Worm (Caenorhabditis elegans) whole organism, L4 larva: ENCODE data around the gene clhm-1.
A peak's percentile ranks its signal among the peaks of the same experiment; 100 is the strongest.

Experiments
- F49E8.2 ChIP-seq: sonication (generic microtip); optimal IDR thresholded peaks from 2 replicates; lab custom pipeline; 2016; ENCODE audit warnings: missing compliant biosample characterization, mild to moderate bottlenecking, missing genetic modification characterization, borderline replicate concordance
- T26A8.4 ChIP-seq: fragments of 200-800 bp; sonication (Bioruptor generic); IDR thresholded peaks from 2 replicates; pipeline ENCODE4 v1.3.6; 2022; ENCODE audit warnings: missing genetic modification characterization, missing compliant biosample characterization
- Y105C5A.15 ChIP-seq: fragments of 200-800 bp; sonication (Bioruptor generic); IDR thresholded peaks from 2 replicates; pipeline ENCODE4 v1.3.6; 2022; ENCODE audit warnings: missing genetic modification characterization, missing compliant biosample characterization
- Y75B8A.6 ChIP-seq: fragments of 200-800 bp; sonication (Bioruptor generic); IDR thresholded peaks from 2 replicates; pipeline ENCODE4 v1.3.6; 2022; ENCODE audit warnings: missing genetic modification reagents, missing genetic modification characterization, missing compliant biosample characterization
- aha-1 ChIP-seq: fragments of 150-350 bp; peaks from one replicate; lab custom pipeline; 2014; ENCODE audit warnings: missing biosample characterization, missing genetic modification characterization
- ama-1 ChIP-seq: fragments of 150-350 bp; optimal IDR thresholded peaks from 2 replicates; lab custom pipeline; 2014; ENCODE audit warnings: inconsistent platforms, mixed read lengths
- arid-1 ChIP-seq: fragments of 200-800 bp; sonication (Bioruptor generic); conservative IDR thresholded peaks from 2 replicates; pipeline ENCODE4 v1.3.6; 2022; ENCODE audit warnings: missing genetic modification reagents, missing genetic modification characterization, missing compliant biosample characterization
- attf-4 ChIP-seq: sonication (generic microtip); optimal IDR thresholded peaks from 3 replicates; lab custom pipeline; 2017; ENCODE audit warnings: missing biosample characterization, missing genetic modification characterization
- ceh-20 ChIP-seq: fragments of 200-800 bp; sonication (Bioruptor generic); IDR thresholded peaks from 2 replicates; pipeline ENCODE4 v1.3.6; 2022; ENCODE audit warnings: missing genetic modification reagents, missing genetic modification characterization, missing compliant biosample characterization
- daf-16 ChIP-seq, 3 experiments: sonication (generic microtip); optimal IDR thresholded peaks; 2 replicates each; lab custom pipeline; 2016 to 2017; ENCODE audit warnings: missing genetic modification characterization in 3 of 3, missing genetic modification reagents in 3 of 3, mild to moderate bottlenecking in 2 of 3, missing compliant biosample characterization in 2 of 3, missing biosample characterization in 1 of 3, moderate library complexity in 1 of 3
- daf-8 ChIP-seq: fragments of 200-800 bp; sonication (Bioruptor generic); IDR thresholded peaks from 2 replicates; pipeline ENCODE4 v1.3.6; 2022; ENCODE audit warnings: missing genetic modification characterization, missing compliant biosample characterization
- dmd-6 ChIP-seq: fragments of 200-800 bp; sonication (Bioruptor generic); IDR thresholded peaks from 2 replicates; pipeline ENCODE4 v1.3.6; 2022; ENCODE audit warnings: missing genetic modification reagents, missing genetic modification characterization, missing compliant biosample characterization
- dmd-8 ChIP-seq: fragments of 200-800 bp; sonication (Bioruptor generic); IDR thresholded peaks from 2 replicates; pipeline ENCODE4 v1.3.6; 2022; ENCODE audit warnings: missing genetic modification characterization, missing compliant biosample characterization
- dmd-9 ChIP-seq: fragments of 200-800 bp; sonication (Bioruptor generic); IDR thresholded peaks from 2 replicates; pipeline ENCODE4 v1.3.6; 2022; ENCODE audit warnings: missing genetic modification reagents, missing genetic modification characterization, missing compliant biosample characterization
- dpl-1 ChIP-seq: fragments of 150-350 bp; optimal IDR thresholded peaks from 2 replicates; lab custom pipeline; 2014; ENCODE audit warnings: missing biosample characterization, missing genetic modification reagents, missing genetic modification characterization
- duxl-1 ChIP-seq: sonication (generic microtip); optimal IDR thresholded peaks from 2 replicates; lab custom pipeline; 2016; ENCODE audit warnings: mild to moderate bottlenecking, missing genetic modification characterization, moderate library complexity, missing compliant biosample characterization; ENCODE audit not compliant: poor library complexity
- dve-1 ChIP-seq: sonication (generic microtip); optimal IDR thresholded peaks from 2 replicates; lab custom pipeline; 2017; ENCODE audit warnings: antibody characterized with exemption, mild to moderate bottlenecking, missing genetic modification characterization, missing compliant biosample characterization; ENCODE audit not compliant: insufficient read depth
- egl-43 ChIP-seq: fragments of 200-800 bp; sonication (Bioruptor generic); IDR thresholded peaks from 2 replicates; pipeline ENCODE4 v1.3.6; 2022; ENCODE audit warnings: missing genetic modification reagents, missing genetic modification characterization, missing compliant biosample characterization
- gei-8 ChIP-seq: fragments of 200-800 bp; sonication (Bioruptor generic); optimal IDR thresholded peaks from 2 replicates; lab custom pipeline; 2018; ENCODE audit warnings: mild to moderate bottlenecking, missing genetic modification characterization, missing compliant biosample characterization
- hif-1 ChIP-seq, 2 experiments: sonication (generic microtip); optimal IDR thresholded peaks; 2 replicates each; lab custom pipeline; 2016 to 2017; ENCODE audit warnings: missing compliant biosample characterization in 2 of 2, missing genetic modification characterization in 2 of 2, missing genetic modification reagents in 2 of 2, missing genotype in 2 of 2, mild to moderate bottlenecking in 1 of 2
- hlh-11 ChIP-seq: fragments of 200-800 bp; sonication (Bioruptor generic); optimal IDR thresholded peaks from 2 replicates; lab custom pipeline; 2018; ENCODE audit warnings: mild to moderate bottlenecking, missing genetic modification characterization, missing compliant biosample characterization
- hlh-30 ChIP-seq: sonication (generic microtip); optimal IDR thresholded peaks from 2 replicates; lab custom pipeline; 2017; ENCODE audit warnings: antibody characterized with exemption, mild to moderate bottlenecking, missing genetic modification characterization, missing compliant biosample characterization; ENCODE audit not compliant: insufficient read depth
- hmg-1.1 ChIP-seq: fragments of 200-800 bp; sonication (Bioruptor generic); IDR thresholded peaks from 2 replicates; pipeline ENCODE4 v1.3.6; 2022; ENCODE audit warnings: missing genetic modification reagents, missing genetic modification characterization, missing compliant biosample characterization
- lim-7 ChIP-seq: fragments of 200-800 bp; sonication (Bioruptor generic); IDR thresholded peaks from 2 replicates; pipeline ENCODE4 v1.3.6; 2022; ENCODE audit warnings: missing genetic modification characterization, missing compliant biosample characterization
- lin-13 ChIP-seq: fragments of 150-350 bp; optimal IDR thresholded peaks from 2 replicates; lab custom pipeline; 2014; ENCODE audit warnings: missing biosample characterization, missing genetic modification reagents, missing genetic modification characterization
- lin-15B ChIP-seq: fragments of 150-350 bp; sonication (generic microtip); optimal IDR thresholded peaks from 3 replicates; lab custom pipeline; 2014; ENCODE audit warnings: missing biosample characterization, missing genetic modification characterization
- lin-38 ChIP-seq: fragments of 200-800 bp; sonication (Bioruptor generic); IDR thresholded peaks from 2 replicates; pipeline ENCODE4 v1.3.6; 2022; ENCODE audit warnings: missing genetic modification reagents, missing genetic modification characterization, missing compliant biosample characterization
- lir-3 ChIP-seq: sonication (generic microtip); optimal IDR thresholded peaks from 2 replicates; lab custom pipeline; 2016; ENCODE audit warnings: mild to moderate bottlenecking, missing genetic modification characterization, missing compliant biosample characterization
- lsy-2 ChIP-seq, 2 experiments: fragments of 150-350 bp in 1 of 2; sonication (generic microtip) in 1 of 2; optimal IDR thresholded peaks; 2 replicates each; lab custom pipeline; 2014 to 2017; ENCODE audit warnings: missing biosample characterization in 2 of 2, missing genetic modification characterization in 2 of 2
- madf-9 ChIP-seq: fragments of 200-800 bp; sonication (Bioruptor generic); conservative IDR thresholded peaks from 2 replicates; pipeline ENCODE4 v1.3.6; 2022; ENCODE audit warnings: missing genetic modification reagents, missing genetic modification characterization, missing compliant biosample characterization
- mdl-1 ChIP-seq, 2 experiments: fragments of 150-350 bp in 1 of 2; sonication (generic microtip) in 1 of 2; optimal IDR thresholded peaks; 2 replicates each; lab custom pipeline; 2014 to 2017; ENCODE audit warnings: missing biosample characterization in 2 of 2, missing genetic modification characterization in 2 of 2
- mep-1 ChIP-seq: fragments of 150-350 bp; sonication (generic microtip); optimal IDR thresholded peaks from 3 replicates; lab custom pipeline; 2014; ENCODE audit warnings: missing biosample characterization, missing genetic modification characterization
- mxl-3 ChIP-seq: fragments of 200-800 bp; sonication (Bioruptor generic); optimal IDR thresholded peaks from 2 replicates; lab custom pipeline; 2018; ENCODE audit warnings: mild to moderate bottlenecking, missing genetic modification characterization, missing compliant biosample characterization
- nhr-10 ChIP-seq: fragments of 150-350 bp; optimal IDR thresholded peaks from 2 replicates; lab custom pipeline; 2014; ENCODE audit warnings: missing biosample characterization, missing genetic modification characterization
- nhr-102 ChIP-seq: sonication (generic microtip); optimal IDR thresholded peaks from 2 replicates; lab custom pipeline; 2016; ENCODE audit warnings: mild to moderate bottlenecking, missing genetic modification characterization, moderate library complexity, missing compliant biosample characterization
- nhr-11 ChIP-seq: fragments of 150-350 bp; optimal IDR thresholded peaks from 2 replicates; lab custom pipeline; 2014; ENCODE audit warnings: missing biosample characterization, missing genetic modification characterization
- nhr-111 ChIP-seq: fragments of 200-800 bp; sonication (Bioruptor generic); optimal IDR thresholded peaks from 2 replicates; lab custom pipeline; 2018; ENCODE audit warnings: mild to moderate bottlenecking, missing genetic modification characterization, missing compliant biosample characterization
- nhr-28 ChIP-seq: fragments of 150-350 bp; optimal IDR thresholded peaks from 2 replicates; lab custom pipeline; 2014; ENCODE audit warnings: missing biosample characterization, missing genetic modification characterization
- nhr-42 ChIP-seq: fragments of 200-800 bp; sonication (Bioruptor generic); IDR thresholded peaks from 2 replicates; pipeline ENCODE4 v1.3.6; 2022; ENCODE audit warnings: missing genetic modification characterization, missing compliant biosample characterization
- nhr-48 ChIP-seq: sonication (generic microtip); optimal IDR thresholded peaks from 2 replicates; lab custom pipeline; 2016; ENCODE audit warnings: mild to moderate bottlenecking, missing genetic modification characterization, missing compliant biosample characterization
- nhr-6 ChIP-seq: fragments of 150-350 bp; optimal IDR thresholded peaks from 2 replicates; lab custom pipeline; 2014; ENCODE audit warnings: missing biosample characterization, missing genetic modification characterization
- nhr-77 ChIP-seq: fragments of 150-350 bp; optimal IDR thresholded peaks from 2 replicates; lab custom pipeline; 2014; ENCODE audit warnings: missing biosample characterization, missing genetic modification characterization
- pqm-1 ChIP-seq: sonication (generic microtip); optimal IDR thresholded peaks from 2 replicates; lab custom pipeline; 2017; ENCODE audit warnings: missing biosample characterization, missing genetic modification characterization
- rbr-2 ChIP-seq: sonication (generic microtip); optimal IDR thresholded peaks from 2 replicates; lab custom pipeline; 2016; ENCODE audit warnings: missing genotype, missing genetic modification characterization, missing compliant biosample characterization
- set-16 ChIP-seq: fragments of 200-800 bp; sonication (Bioruptor generic); IDR thresholded peaks from 2 replicates; pipeline ENCODE4 v1.3.6; 2022; ENCODE audit warnings: missing genetic modification reagents, missing genetic modification characterization, missing compliant biosample characterization
- snpc-1.2 ChIP-seq: fragments of 200-800 bp; sonication (Bioruptor generic); IDR thresholded peaks from 2 replicates; pipeline ENCODE4 v1.3.6; 2022; ENCODE audit warnings: missing genetic modification reagents, missing genetic modification characterization, missing compliant biosample characterization
- snpc-4 ChIP-seq: fragments of 150-350 bp; optimal IDR thresholded peaks from 2 replicates; lab custom pipeline; 2014; ENCODE audit warnings: missing biosample characterization, missing genetic modification characterization
- spr-1 ChIP-seq: sonication (generic microtip); optimal IDR thresholded peaks from 2 replicates; lab custom pipeline; 2016; ENCODE audit warnings: mild to moderate bottlenecking, missing genetic modification characterization, missing compliant biosample characterization
- spr-3 ChIP-seq: fragments of 200-800 bp; sonication (Bioruptor generic); optimal IDR thresholded peaks from 2 replicates; lab custom pipeline; 2018; ENCODE audit warnings: mild to moderate bottlenecking, missing genetic modification characterization, missing compliant biosample characterization
- tra-1 ChIP-seq: fragments of 200-800 bp; sonication (Bioruptor generic); IDR thresholded peaks from 2 replicates; pipeline ENCODE4 v1.3.6; 2022; ENCODE audit warnings: missing genetic modification reagents, missing genetic modification characterization, missing compliant biosample characterization

clhm-1 gene

ce11 chrII:6891176-6891575 is 20.4 kb upstream of the clhm-1 start:
- TF ChIP-seq lim-7 (GFP tag; lab: Robert Waterston, UW) = peak; percentile 58; the same call in 1 of the 2 replicates
- peak; percentile 84 for TF ChIP-seq nhr-11 (tag; lab: Kevin White, UChicago)
- peak; percentile 43 for TF ChIP-seq duxl-1 (tag; lab: Kevin White, UChicago)
- TF ChIP-seq spr-1 = no peak
- peak; percentile 46 for TF ChIP-seq gei-8 (GFP tag; lab: Kevin White, UChicago)
- TF ChIP-seq mep-1 (tag; lab: Kevin White, UChicago) = peak; percentile 80
- TF ChIP-seq nhr-48 (tag; lab: Kevin White, UChicago) = peak; percentile 53
- peak; percentile 56 for TF ChIP-seq lin-13 (GFP tag; lab: Kevin White, UChicago)
- no peak for TF ChIP-seq madf-9 (GFP tag; lab: Robert Waterston, UW)
- 0 out of 2 replicates have a peak, but pooled peaks have one; percentile 56 for TF ChIP-seq dmd-8 (GFP tag; lab: Robert Waterston, UW)
- TF ChIP-seq dve-1 (tag; lab: Kevin White, UChicago) = peak; percentile 70
- peak; percentile 13; the same call in 1 of the 2 replicates for TF ChIP-seq nhr-42 (GFP tag; lab: Robert Waterston, UW)
- 0 out of 2 replicates have a peak, but pooled peaks have one; percentile 20 for TF ChIP-seq tra-1 (GFP tag; lab: Robert Waterston, UW)
- no peak for TF ChIP-seq snpc-1.2 (GFP tag; lab: Robert Waterston, UW)
- TF ChIP-seq hmg-1.1 = peak; percentile 66
- no peak for TF ChIP-seq attf-4 (tag; lab: Kevin White, UChicago)
- peak; percentile 67 for TF ChIP-seq nhr-77 (tag; lab: Kevin White, UChicago)
- 0 out of 2 replicates have a peak, but pooled peaks have one; percentile 46 for TF ChIP-seq T26A8.4
- 0 out of 2 replicates have a peak, but pooled peaks have one; percentile 49 for TF ChIP-seq Y75B8A.6 (GFP tag; lab: Robert Waterston, UW)
- TF ChIP-seq spr-3 (GFP tag; lab: Kevin White, UChicago) = peak; percentile 51
- TF ChIP-seq snpc-4 (tag; lab: Kevin White, UChicago) = no peak
- TF ChIP-seq aha-1 (tag; lab: Kevin White, UChicago) = peak; percentile 99
- TF ChIP-seq ceh-20 (GFP tag; lab: Robert Waterston, UW) = peak; percentile 51; the same call in 1 of the 2 replicates
- TF ChIP-seq rbr-2 = peak; percentile 43
- TF ChIP-seq mxl-3 (GFP tag; lab: Kevin White, UChicago) = peak; percentile 88
- peak; percentile 91 for TF ChIP-seq hlh-11 (tag; lab: Kevin White, UChicago)
- TF ChIP-seq nhr-28 = peak; percentile 86
- peak; percentile 17; the same call in 1 of the 2 replicates for TF ChIP-seq lin-38 (GFP tag; lab: Robert Waterston, UW)
- TF ChIP-seq arid-1 (GFP tag; lab: Robert Waterston, UW) = no peak
- peak; percentile 92 for TF ChIP-seq hlh-30 (tag; lab: Kevin White, UChicago)
- TF ChIP-seq dmd-6 (GFP tag; lab: Robert Waterston, UW) = peak; percentile 71
- TF ChIP-seq dmd-9 (GFP tag; lab: Robert Waterston, UW) = 0 out of 2 replicates have a peak, but pooled peaks have one; percentile 27
- TF ChIP-seq nhr-111 = no peak
- no peak for TF ChIP-seq pqm-1 (tag; lab: Kevin White, UChicago)
- TF ChIP-seq egl-43 (GFP tag; lab: Robert Waterston, UW) = peak; percentile 74
- 0 out of 2 replicates have a peak, but pooled peaks have one; percentile 55 for TF ChIP-seq Y105C5A.15 (GFP tag; lab: Robert Waterston, UW)
- TF ChIP-seq ama-1 (lab: Kevin White, UChicago) = peak; percentile 95
- TF ChIP-seq lsy-2 (tag; optimal IDR thresholded peaks at IDR 0.05; lab: Kevin White, UChicago) = peak in 1 of 2 experiments; percentile 54
- peak; percentile 64 to 93 for TF ChIP-seq mdl-1 (tag; optimal IDR thresholded peaks at IDR 0.05; lab: Kevin White, UChicago)
- TF ChIP-seq lin-15B = no peak
- TF ChIP-seq dpl-1 (GFP tag; lab: Kevin White, UChicago) = peak; percentile 40
- TF ChIP-seq daf-16 (GFP tag; optimal IDR thresholded peaks at IDR 0.05; lab: Kevin White, UChicago) = peak in 1 of 2 experiments; percentile 17
- peak; percentile 26 for TF ChIP-seq daf-16 (tag; optimal IDR thresholded peaks at IDR 0.05; lab: Kevin White, UChicago)
- TF ChIP-seq set-16 (GFP tag; lab: Robert Waterston, UW) = peak; percentile 79
- TF ChIP-seq nhr-102 (tag; lab: Kevin White, UChicago) = peak; percentile 69
- no peak for TF ChIP-seq lir-3 (tag; lab: Kevin White, UChicago)
- TF ChIP-seq nhr-6 (tag; lab: Kevin White, UChicago) = no peak
- TF ChIP-seq F49E8.2 (tag; lab: Kevin White, UChicago) = no peak
- TF ChIP-seq daf-8 (GFP tag; lab: Robert Waterston, UW) = no peak
- TF ChIP-seq nhr-10 (tag; lab: Kevin White, UChicago) = peak; percentile 73
- peak; percentile 41 to 98 for TF ChIP-seq hif-1 (tag; optimal IDR thresholded peaks at IDR 0.05; lab: Kevin White, UChicago)
